Fruit fly (Drosophila melanogaster): ENCODE results near the gene CG42784.

dm6 chr2L:13497915-13498314 is 82.7 kb downstream of the CG42784 start:
- TF ChIP-seq EcR (GFP tag; optimal IDR thresholded peaks at IDR 0.05) (no peak), psq (optimal IDR thresholded peaks at IDR 0.05) (no peak), CG8478 (optimal IDR thresholded peaks at IDR 0.05) (no peak), pan (optimal IDR thresholded peaks at IDR 0.05) (no peak)
